Worm (Caenorhabditis elegans) whole organism, young adult: ENCODE measurements around the gene C52G5.3.

Source experiments
- C06A6.2 ChIP-seq: fragments of 200-800 bp; sonication (Bioruptor generic); conservative IDR thresholded peaks from 2 replicates; pipeline ENCODE4 v1.3.6; 2022; ENCODE audit warnings: missing genetic modification characterization, missing compliant biosample characterization
- D2030.7 ChIP-seq: fragments of 200-800 bp; sonication (Bioruptor generic); IDR thresholded peaks from 2 replicates; pipeline ENCODE4 v1.3.6; 2022; ENCODE audit warnings: missing genetic modification reagents, missing genetic modification characterization, missing compliant biosample characterization
- F10E7.11 ChIP-seq: sonication (generic microtip); optimal IDR thresholded peaks from 2 replicates; lab custom pipeline; 2017; ENCODE audit warnings: mild to moderate bottlenecking, missing genetic modification characterization, moderate library complexity, missing compliant biosample characterization
- F37B4.10 ChIP-seq: fragments of 200-800 bp; sonication (Bioruptor generic); IDR thresholded peaks from 2 replicates; pipeline ENCODE4 v1.3.6; 2022; ENCODE audit warnings: missing genetic modification characterization, missing compliant biosample characterization
- F39B2.1 ChIP-seq: fragments of 200-800 bp; sonication (Bioruptor generic); IDR thresholded peaks from 2 replicates; pipeline ENCODE4 v1.3.6; 2022; ENCODE audit warnings: missing genetic modification reagents, missing genetic modification characterization, missing compliant biosample characterization
- F49E8.2 ChIP-seq: sonication (generic microtip); optimal IDR thresholded peaks from 3 replicates; lab custom pipeline; 2017; ENCODE audit warnings: missing genetic modification characterization, mild to moderate bottlenecking, missing compliant biosample characterization, antibody characterized with exemption, moderate library complexity; ENCODE audit not compliant: insufficient read depth
- F55B11.4 ChIP-seq: sonication (generic microtip); optimal IDR thresholded peaks from 2 replicates; lab custom pipeline; 2016; ENCODE audit warnings: missing compliant biosample characterization, missing genetic modification characterization, borderline replicate concordance; ENCODE audit not compliant: insufficient read depth
- F57A8.1 ChIP-seq: fragments of 200-800 bp; sonication (Bioruptor generic); optimal IDR thresholded peaks from 2 replicates; lab custom pipeline; 2018; ENCODE audit warnings: mild to moderate bottlenecking, missing genetic modification characterization, moderate library complexity, missing compliant biosample characterization
- F57C9.4 ChIP-seq: sonication (generic microtip); optimal IDR thresholded peaks from 2 replicates; lab custom pipeline; 2017; ENCODE audit warnings: mild to moderate bottlenecking, missing genetic modification characterization, missing compliant biosample characterization
- T07F8.4 ChIP-seq: sonication (generic microtip); optimal IDR thresholded peaks from 2 replicates; lab custom pipeline; 2016; ENCODE audit warnings: mild to moderate bottlenecking, missing genetic modification characterization, moderate library complexity, missing compliant biosample characterization
- Y67H2A.10 ChIP-seq: fragments of 200-800 bp; sonication (Bioruptor generic); conservative IDR thresholded peaks from 2 replicates; pipeline ENCODE4 v1.3.6; 2022; ENCODE audit warnings: missing genetic modification reagents, missing genetic modification characterization, missing compliant biosample characterization
- aptf-3 ChIP-seq: fragments of 200-800 bp; sonication (Bioruptor generic); IDR thresholded peaks from 2 replicates; pipeline ENCODE4 v1.3.6; 2022; ENCODE audit warnings: missing genetic modification characterization, missing compliant biosample characterization
- atf-7 ChIP-seq: sonication (generic microtip); optimal IDR thresholded peaks from 2 replicates; lab custom pipeline; 2017; ENCODE audit warnings: mild to moderate bottlenecking, missing genetic modification characterization, missing compliant biosample characterization
- attf-3 ChIP-seq: fragments of 200-800 bp; sonication (Bioruptor generic); conservative IDR thresholded peaks from 2 replicates; pipeline ENCODE4 v1.3.6; 2022; ENCODE audit warnings: missing genetic modification reagents, missing genetic modification characterization, missing compliant biosample characterization
- dox-1 ChIP-seq: fragments of 200-800 bp; sonication (Bioruptor generic); IDR thresholded peaks from 2 replicates; pipeline ENCODE4 v1.3.6; 2022; ENCODE audit warnings: missing genetic modification reagents, missing genetic modification characterization, missing compliant biosample characterization
- efl-1 ChIP-seq: fragments of 150-350 bp; optimal IDR thresholded peaks from 2 replicates; lab custom pipeline; 2014; ENCODE audit warnings: missing biosample characterization, missing genetic modification reagents, missing genetic modification characterization
- ekl-4 ChIP-seq: fragments of 200-800 bp; sonication (Bioruptor generic); IDR thresholded peaks from 2 replicates; pipeline ENCODE4 v1.3.6; 2022; ENCODE audit warnings: missing genetic modification reagents, missing genetic modification characterization, missing compliant biosample characterization
- gei-17 ChIP-seq: fragments of 200-800 bp; sonication (Bioruptor generic); optimal IDR thresholded peaks from 2 replicates; lab custom pipeline; 2018; ENCODE audit warnings: mild to moderate bottlenecking, missing genetic modification characterization, missing compliant biosample characterization
- hlh-26 ChIP-seq: fragments of 200-800 bp; sonication (Bioruptor generic); conservative IDR thresholded peaks from 2 replicates; pipeline ENCODE4 v1.3.6; 2022; ENCODE audit warnings: missing genetic modification reagents, missing genetic modification characterization, missing compliant biosample characterization
- hsf-1 ChIP-seq: fragments of 200-800 bp; sonication (Bioruptor generic); IDR thresholded peaks from 2 replicates; pipeline ENCODE4 v1.3.6; 2022; ENCODE audit warnings: missing genetic modification reagents, missing genetic modification characterization, missing compliant biosample characterization
- lin-40 ChIP-seq: sonication (generic microtip); optimal IDR thresholded peaks from 2 replicates; lab custom pipeline; 2016; ENCODE audit warnings: missing genetic modification characterization, mild to moderate bottlenecking, missing compliant biosample characterization, missing genotype, missing genetic modification reagents
- mcd-1 ChIP-seq: fragments of 200-800 bp; sonication (Bioruptor generic); IDR thresholded peaks from 2 replicates; pipeline ENCODE4 v1.3.6; 2022; ENCODE audit warnings: missing genetic modification reagents, missing genetic modification characterization, missing compliant biosample characterization
- mel-28 ChIP-seq: sonication (generic microtip); optimal IDR thresholded peaks from 2 replicates; lab custom pipeline; 2016; ENCODE audit warnings: borderline replicate concordance, mild to moderate bottlenecking, missing genetic modification characterization, missing compliant biosample characterization
- mxl-1 ChIP-seq: sonication (generic microtip); optimal IDR thresholded peaks from 2 replicates; lab custom pipeline; 2016; ENCODE audit warnings: missing genetic modification characterization, missing compliant biosample characterization
- nfyb-1 ChIP-seq: fragments of 200-800 bp; sonication (Bioruptor generic); IDR thresholded peaks from 2 replicates; pipeline ENCODE4 v1.3.6; 2022; ENCODE audit warnings: missing genetic modification reagents, missing genetic modification characterization, missing compliant biosample characterization
- nhr-120 ChIP-seq: fragments of 200-800 bp; sonication (Bioruptor generic); IDR thresholded peaks from 2 replicates; pipeline ENCODE4 v1.3.6; 2022; ENCODE audit warnings: missing genetic modification characterization, missing compliant biosample characterization
- nhr-80 ChIP-seq: sonication (generic microtip); optimal IDR thresholded peaks from 2 replicates; lab custom pipeline; 2016; ENCODE audit warnings: missing genetic modification characterization, missing compliant biosample characterization
- rec-8 ChIP-seq, 2 experiments: sonication (generic microtip); optimal IDR thresholded peaks; 2 replicates each; lab custom pipeline; 2016; ENCODE audit warnings: mild to moderate bottlenecking in 2 of 2, missing genetic modification characterization in 2 of 2, missing genetic modification reagents in 2 of 2, missing genotype in 2 of 2, missing biosample characterization in 1 of 2, missing compliant biosample characterization in 1 of 2, moderate library complexity in 1 of 2
- rpc-1 ChIP-seq, 2 experiments: fragments of 150-350 bp in 1 of 2; sonication (generic microtip) in 1 of 2; optimal IDR thresholded peaks; 2 replicates each; lab custom pipeline; 2014 to 2018; ENCODE audit warnings: missing biosample characterization in 1 of 2, missing genetic modification characterization in 1 of 2, missing genetic modification reagents in 1 of 2, missing genotype in 1 of 2
- tbx-9 ChIP-seq: sonication (generic microtip); optimal IDR thresholded peaks from 2 replicates; lab custom pipeline; 2016; ENCODE audit warnings: borderline replicate concordance, missing genetic modification characterization, inconsistent platforms, missing compliant biosample characterization
- tlf-1 ChIP-seq: fragments of 200-800 bp; sonication (Bioruptor generic); optimal IDR thresholded peaks from 2 replicates; lab custom pipeline; 2018; ENCODE audit warnings: mild to moderate bottlenecking, missing genetic modification characterization, missing compliant biosample characterization
- xnd-1 ChIP-seq: sonication (generic microtip); optimal IDR thresholded peaks from 2 replicates; lab custom pipeline; 2016; ENCODE audit warnings: missing genotype, missing genetic modification reagents, missing genetic modification characterization, missing compliant biosample characterization
- ztf-6 ChIP-seq: fragments of 200-800 bp; sonication (Bioruptor generic); IDR thresholded peaks from 2 replicates; pipeline ENCODE4 v1.3.6; 2022; ENCODE audit warnings: missing genetic modification reagents, missing genetic modification characterization, missing compliant biosample characterization

C52G5.3 gene

ce11 chrX:12854680-12855079 lies 8.7 kb upstream of the C52G5.3 start (continued):
- TF ChIP-seq efl-1 = no peak
- no peak for TF ChIP-seq hsf-1
- 0 out of 2 replicates have a peak, but pooled peaks have one; percentile 26 for TF ChIP-seq ekl-4
- TF ChIP-seq gei-17 (GFP tag; lab: Kevin White, UChicago) = no peak
- no peak for TF ChIP-seq F10E7.11 (tag; lab: Kevin White, UChicago)
- TF ChIP-seq mxl-1 = no peak
- TF ChIP-seq Y67H2A.10 (GFP tag; lab: Robert Waterston, UW) = no peak
- TF ChIP-seq C06A6.2 (GFP tag; lab: Robert Waterston, UW) = no peak
- TF ChIP-seq mcd-1 (GFP tag; lab: Robert Waterston, UW) = no peak
- peak; percentile 36; the same call in 1 of the 2 replicates for TF ChIP-seq dox-1 (GFP tag; lab: Robert Waterston, UW)

ce11 chrX:12854135-12854534 lies 8.2 kb upstream of the C52G5.3 start:
- TF ChIP-seq F57A8.1 = no peak
- TF ChIP-seq mel-28 = no peak
- TF ChIP-seq tbx-9 (tag; lab: Kevin White, UChicago) = no peak
- no peak for TF ChIP-seq xnd-1 (tag; lab: Kevin White, UChicago)
- no peak for TF ChIP-seq F57C9.4 (tag; lab: Kevin White, UChicago)
- no peak for TF ChIP-seq dox-1 (GFP tag; lab: Robert Waterston, UW)
- TF ChIP-seq F37B4.10 (GFP tag; lab: Robert Waterston, UW) = no peak
- no peak for TF ChIP-seq efl-1
- TF ChIP-seq, all 124 proteins: peak for 0

- TF ChIP-seq nhr-80 (tag; lab: Kevin White, UChicago) = peak; percentile 37
- no peak for TF ChIP-seq rec-8 (tag; optimal IDR thresholded peaks at IDR 0.05; lab: Kevin White, UChicago)
- TF ChIP-seq D2030.7 = no peak
These were observed 7.1 kb upstream of the C52G5.3 start for ce11 chrX:12853079-12853478.

DNA sequence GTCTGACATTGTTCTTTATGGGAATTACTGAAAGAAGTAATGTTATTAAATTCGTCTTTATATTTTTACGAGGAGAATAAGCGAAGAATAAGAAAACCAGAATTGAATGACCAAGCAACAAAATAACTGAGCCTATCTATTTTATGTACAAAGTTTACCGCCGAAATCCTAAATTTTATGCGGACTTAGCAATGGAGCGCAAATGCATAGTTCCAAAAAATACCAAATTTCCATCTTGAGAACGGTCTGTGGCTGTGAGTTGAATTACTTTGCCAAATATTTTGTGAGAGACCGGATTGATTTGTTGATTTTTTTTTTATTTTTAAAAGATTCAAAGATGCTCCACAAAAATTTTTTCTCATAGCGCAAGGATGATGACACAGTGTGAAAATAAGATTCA lies 6.6 kb upstream of the C52G5.3 start, which contains the start of gene chd-3:
Gene chd-3, minus strand, starts transcription at position 27 of the 400 bp plus-strand sequence.
- peak; percentile 41; the same call in 1 of the 2 replicates for TF ChIP-seq mcd-1 (GFP tag; lab: Robert Waterston, UW)
- TF ChIP-seq nfyb-1 (GFP tag; lab: Robert Waterston, UW) = no peak

- TF ChIP-seq aptf-3 = no peak
- no peak for TF ChIP-seq hlh-26 (GFP tag; lab: Robert Waterston, UW)
- TF ChIP-seq atf-7 (tag; lab: Kevin White, UChicago) = no peak
- no peak for TF ChIP-seq F49E8.2 (tag; lab: Kevin White, UChicago)
- no peak for TF ChIP-seq F37B4.10 (GFP tag; lab: Robert Waterston, UW)
- no peak for TF ChIP-seq nhr-120 (GFP tag; lab: Robert Waterston, UW)
- no peak for TF ChIP-seq tlf-1
- TF ChIP-seq attf-3 = no peak
- no peak for TF ChIP-seq ztf-6
- TF ChIP-seq T07F8.4 = no peak
- TF ChIP-seq rpc-1 (optimal IDR thresholded peaks at IDR 0.05; lab: Kevin White, UChicago) = no peak
- no peak for TF ChIP-seq rpc-1 (tag; optimal IDR thresholded peaks at IDR 0.05; lab: Kevin White, UChicago)
- no peak for TF ChIP-seq F55B11.4 (tag; lab: Kevin White, UChicago)
- TF ChIP-seq F39B2.1 (GFP tag; lab: Robert Waterston, UW) = no peak
- TF ChIP-seq lin-40 = no peak
These were observed 1.8 kb downstream of the C52G5.3 start for ce11 chrX:12844170-12844569.
